Worm (Caenorhabditis elegans) whole organism, midembryonic: ENCODE measurements around the gene srj-45.

Experiments
- tab-1 ChIP-seq: fragments of 200-800 bp; sonication (Bioruptor generic); IDR thresholded peaks from 2 replicates; pipeline ENCODE4 v1.3.6; 2022; ENCODE audit warnings: missing genetic modification characterization, missing compliant biosample characterization
- ztf-23 ChIP-seq: fragments of 200-800 bp; sonication (Bioruptor generic); IDR thresholded peaks from 2 replicates; pipeline ENCODE4 v1.3.6; 2022; ENCODE audit warnings: missing genetic modification reagents, missing genetic modification characterization, missing compliant biosample characterization

ce11 chrV:2803258-2803657 lies 33.1 kb downstream of the srj-45 start:
- TF ChIP-seq ztf-23 (GFP tag; lab: Robert Waterston, UW) = no peak
- TF ChIP-seq tab-1 (GFP tag; lab: Robert Waterston, UW) = no peak
